Worm (Caenorhabditis elegans) whole organism, L3 larva: ENCODE results near the gene hil-6.

ENCODE experiments used
- aly-2 ChIP-seq: fragments of 150-350 bp; optimal IDR thresholded peaks from 2 replicates; lab custom pipeline; 2014; ENCODE audit warnings: missing biosample characterization, missing genetic modification characterization
- elt-2 ChIP-seq: sonication (generic microtip); optimal IDR thresholded peaks from 2 replicates; lab custom pipeline; 2016; ENCODE audit warnings: missing genetic modification reagents, mild to moderate bottlenecking, missing genetic modification characterization, missing compliant biosample characterization
- fkh-10 ChIP-seq: sonication (generic microtip); optimal IDR thresholded peaks from 2 replicates; lab custom pipeline; 2017; ENCODE audit warnings: missing biosample characterization, missing genetic modification reagents, missing genetic modification characterization
- lin-39 ChIP-seq: fragments of 150-350 bp; optimal IDR thresholded peaks from 2 replicates; lab custom pipeline; 2018; ENCODE audit warnings: missing biosample characterization, missing genetic modification reagents, missing genetic modification characterization
- nfya-1 ChIP-seq: sonication (generic microtip); optimal IDR thresholded peaks from 2 replicates; lab custom pipeline; 2017; ENCODE audit warnings: missing genetic modification characterization, mild to moderate bottlenecking, missing compliant biosample characterization, antibody characterized with exemption, moderate library complexity; ENCODE audit not compliant: insufficient read depth
- nhr-76 ChIP-seq: fragments of 150-350 bp; sonication (generic microtip); optimal IDR thresholded peaks from 5 replicates; lab custom pipeline; 2014; ENCODE audit warnings: missing biosample characterization, missing genetic modification characterization

DNA sequence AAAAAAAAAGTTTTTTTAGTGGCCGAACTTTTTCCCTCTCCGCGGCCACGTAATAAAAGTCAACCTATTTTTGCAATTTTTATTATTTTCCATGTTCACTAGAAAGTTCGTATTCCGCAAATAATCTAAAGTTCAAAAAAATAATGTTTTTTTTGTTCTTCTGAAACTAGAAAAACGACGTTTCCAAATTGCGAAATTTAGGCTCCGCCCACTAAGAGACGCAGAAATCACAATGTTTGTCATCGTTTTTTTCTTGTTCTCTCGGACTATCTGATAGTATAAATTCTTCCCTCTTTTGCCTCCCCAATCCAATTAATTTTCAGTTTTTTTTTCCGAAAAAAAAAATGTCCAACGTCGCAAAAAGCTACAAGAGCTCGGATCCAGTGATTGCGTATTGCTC lies 26.0 kb upstream of the hil-6 start, which contains the start of gene comt-3:
- TF ChIP-seq aly-2 (tag; lab: Kevin White, UChicago) (no peak), elt-2 (tag; lab: Kevin White, UChicago) (no peak), nfya-1 (tag; lab: Kevin White, UChicago) (no peak), nhr-76 (tag; lab: Kevin White, UChicago) (no peak), lin-39 (tag; lab: Kevin White, UChicago) (no peak), fkh-10 (GFP tag; lab: Kevin White, UChicago) (no peak)
